Worm (Caenorhabditis elegans) whole organism, L3 larva: ENCODE results near the gene ZK666.4.

Source experiments
- elt-2 ChIP-seq: sonication (generic microtip); optimal IDR thresholded peaks from 2 replicates; lab custom pipeline; 2016; ENCODE audit warnings: missing genetic modification reagents, mild to moderate bottlenecking, missing genetic modification characterization, missing compliant biosample characterization
- nhr-23 ChIP-seq: fragments of 150-350 bp; optimal IDR thresholded peaks from 2 replicates; lab custom pipeline; 2014; ENCODE audit warnings: missing biosample characterization, missing genetic modification reagents, missing genetic modification characterization
- nhr-237 ChIP-seq: fragments of 150-350 bp; optimal IDR thresholded peaks from 2 replicates; lab custom pipeline; 2014; ENCODE audit warnings: missing biosample characterization, missing genetic modification characterization
- nhr-25 ChIP-seq: sonication (generic microtip); optimal IDR thresholded peaks from 2 replicates; lab custom pipeline; 2017; ENCODE audit warnings: missing biosample characterization, missing genetic modification characterization

- TF ChIP-seq nhr-237 (no peak), nhr-25 (tag; lab: Kevin White, UChicago) (no peak), nhr-23 (tag; lab: Kevin White, UChicago) (no peak), elt-2 (peak; percentile 67)
Observed at ce11 chrII:10482899-10483298, 5.8 kb downstream of the ZK666.4 start.
